Worm (Caenorhabditis elegans) whole organism, late embryonic: ENCODE measurements around the gene F19H8.2.

Experiments
- C38D4.7 ChIP-seq: fragments of 200-800 bp; sonication (Bioruptor generic); optimal IDR thresholded peaks from 2 replicates; lab custom pipeline; 2018; ENCODE audit warnings: mild to moderate bottlenecking, missing genetic modification characterization, moderate library complexity, missing compliant biosample characterization
- F13H6.1 ChIP-seq: sonication (generic microtip); optimal IDR thresholded peaks from 2 replicates; lab custom pipeline; 2016; ENCODE audit warnings: missing genetic modification characterization, missing compliant biosample characterization
- K02D7.2 ChIP-seq: sonication (generic microtip); optimal IDR thresholded peaks from 2 replicates; lab custom pipeline; 2017; ENCODE audit warnings: mild to moderate bottlenecking, missing genetic modification characterization, missing compliant biosample characterization
- K09A11.1 ChIP-seq: sonication (generic microtip); optimal IDR thresholded peaks from 2 replicates; lab custom pipeline; 2017; ENCODE audit warnings: antibody characterized with exemption, mild to moderate bottlenecking, missing genetic modification characterization, missing compliant biosample characterization; ENCODE audit not compliant: insufficient read depth
- T23F11.4 ChIP-seq: fragments of 200-800 bp; sonication (Bioruptor generic); optimal IDR thresholded peaks from 2 replicates; lab custom pipeline; 2018; ENCODE audit warnings: mild to moderate bottlenecking, missing genetic modification characterization, missing compliant biosample characterization
- ahr-1 ChIP-seq: sonication (generic microtip); optimal IDR thresholded peaks from 2 replicates; lab custom pipeline; 2016; ENCODE audit warnings: missing genetic modification characterization, missing compliant biosample characterization
- ceh-14 ChIP-seq: sonication (generic microtip); optimal IDR thresholded peaks from 2 replicates; lab custom pipeline; 2016; ENCODE audit warnings: missing genotype, missing genetic modification characterization, missing compliant biosample characterization
- ceh-19 ChIP-seq: fragments of 200-800 bp; sonication (Bioruptor generic); optimal IDR thresholded peaks from 2 replicates; lab custom pipeline; 2018; ENCODE audit warnings: mild to moderate bottlenecking, missing genetic modification characterization, missing compliant biosample characterization
- ceh-22 ChIP-seq: sonication (generic microtip); optimal IDR thresholded peaks from 2 replicates; lab custom pipeline; 2017; ENCODE audit warnings: missing biosample characterization, missing genetic modification characterization
- ceh-24 ChIP-seq: sonication (generic microtip); optimal IDR thresholded peaks from 2 replicates; lab custom pipeline; 2016; ENCODE audit warnings: mild to moderate bottlenecking, missing genetic modification characterization, missing compliant biosample characterization
- ceh-30 ChIP-seq: fragments of 150-350 bp; optimal IDR thresholded peaks from 2 replicates; lab custom pipeline; 2014; ENCODE audit warnings: missing biosample characterization, missing genetic modification characterization
- ceh-31 ChIP-seq: sonication (generic microtip); optimal IDR thresholded peaks from 2 replicates; lab custom pipeline; 2016; ENCODE audit warnings: missing genetic modification characterization, missing compliant biosample characterization
- ceh-45 ChIP-seq: fragments of 200-800 bp; sonication (Bioruptor generic); IDR thresholded peaks from 2 replicates; pipeline ENCODE4 v1.3.6; 2022; ENCODE audit warnings: missing genetic modification reagents, missing genetic modification characterization, missing compliant biosample characterization
- ceh-48 ChIP-seq: sonication (generic microtip); optimal IDR thresholded peaks from 2 replicates; lab custom pipeline; 2016; ENCODE audit warnings: missing genetic modification characterization, inconsistent platforms, missing compliant biosample characterization
- elt-2 ChIP-seq: sonication (generic microtip); optimal IDR thresholded peaks from 2 replicates; lab custom pipeline; 2016; ENCODE audit warnings: missing genetic modification reagents, missing genetic modification characterization, missing compliant biosample characterization
- eyg-1 ChIP-seq: sonication (generic microtip); optimal IDR thresholded peaks from 2 replicates; lab custom pipeline; 2016; ENCODE audit warnings: missing genotype, missing genetic modification characterization, missing compliant biosample characterization
- fkh-10 ChIP-seq: fragments of 150-350 bp; optimal IDR thresholded peaks from 2 replicates; lab custom pipeline; 2014; ENCODE audit warnings: missing biosample characterization, missing genetic modification reagents, missing genetic modification characterization
- gmeb-2 ChIP-seq: sonication (generic microtip); optimal IDR thresholded peaks from 2 replicates; lab custom pipeline; 2016; ENCODE audit warnings: missing genetic modification characterization, inconsistent platforms, missing compliant biosample characterization
- hlh-13 ChIP-seq: fragments of 200-800 bp; sonication (Bioruptor generic); optimal IDR thresholded peaks from 2 replicates; lab custom pipeline; 2018; ENCODE audit warnings: mild to moderate bottlenecking, missing genetic modification characterization, missing compliant biosample characterization
- hlh-6 ChIP-seq: sonication (generic microtip); optimal IDR thresholded peaks from 2 replicates; lab custom pipeline; 2016; ENCODE audit warnings: missing genotype, missing genetic modification characterization, missing compliant biosample characterization
- hlh-8 ChIP-seq: sonication (generic microtip); optimal IDR thresholded peaks from 2 replicates; lab custom pipeline; 2016; ENCODE audit warnings: missing genotype, missing genetic modification characterization, missing compliant biosample characterization
- lim-6 ChIP-seq: sonication (generic microtip); optimal IDR thresholded peaks from 2 replicates; lab custom pipeline; 2016; ENCODE audit warnings: missing genetic modification characterization, missing compliant biosample characterization
- pag-3 ChIP-seq: sonication (generic microtip); optimal IDR thresholded peaks from 2 replicates; lab custom pipeline; 2016; ENCODE audit warnings: missing compliant biosample characterization, missing genetic modification characterization, borderline replicate concordance
- pax-1 ChIP-seq: fragments of 150-350 bp; optimal IDR thresholded peaks from 2 replicates; lab custom pipeline; 2014; ENCODE audit warnings: missing biosample characterization, missing genetic modification characterization
- pha-2 ChIP-seq: sonication (generic microtip); optimal IDR thresholded peaks from 2 replicates; lab custom pipeline; 2017; ENCODE audit warnings: mild to moderate bottlenecking, missing genetic modification characterization, missing compliant biosample characterization
- pha-4 ChIP-seq: fragments of 150-350 bp; optimal IDR thresholded peaks from 2 replicates; lab custom pipeline; 2018; ENCODE audit warnings: missing biosample characterization, missing genetic modification reagents, missing genetic modification characterization
- pros-1 ChIP-seq: fragments of 150-350 bp; optimal IDR thresholded peaks from 2 replicates; lab custom pipeline; 2014; ENCODE audit warnings: missing biosample characterization, missing genetic modification reagents, missing genetic modification characterization
- rnt-1 ChIP-seq: sonication (generic microtip); optimal IDR thresholded peaks from 2 replicates; lab custom pipeline; 2016; ENCODE audit warnings: missing genetic modification characterization, missing compliant biosample characterization
- sox-4 ChIP-seq: sonication (generic microtip); optimal IDR thresholded peaks from 2 replicates; lab custom pipeline; 2017; ENCODE audit warnings: mild to moderate bottlenecking, missing genetic modification characterization, inconsistent platforms, missing compliant biosample characterization
- tbx-2 ChIP-seq: sonication (generic microtip); optimal IDR thresholded peaks from 2 replicates; lab custom pipeline; 2016; ENCODE audit warnings: missing genetic modification characterization, missing compliant biosample characterization
- ttx-3 ChIP-seq: sonication (generic microtip); optimal IDR thresholded peaks from 2 replicates; lab custom pipeline; 2016; ENCODE audit warnings: missing genetic modification reagents, missing genetic modification characterization, missing compliant biosample characterization
- unc-3 ChIP-seq, 2 experiments: fragments of 200-800 bp in 1 of 2; sonication (Bioruptor generic) in 1 of 2; sonication (generic microtip) in 1 of 2; conservative IDR thresholded peaks in 1 of 2; optimal IDR thresholded peaks in 1 of 2; 2 replicates each; pipeline versions ENCODE4 v1.3.6 to Lab custom; 2016 to 2022; ENCODE audit warnings: missing compliant biosample characterization in 2 of 2, missing genetic modification characterization in 2 of 2, missing genetic modification reagents in 1 of 2
- unc-86 ChIP-seq: sonication (generic microtip); optimal IDR thresholded peaks from 2 replicates; lab custom pipeline; 2016; ENCODE audit warnings: missing genetic modification characterization, missing compliant biosample characterization

F19H8.2 gene

DNA sequence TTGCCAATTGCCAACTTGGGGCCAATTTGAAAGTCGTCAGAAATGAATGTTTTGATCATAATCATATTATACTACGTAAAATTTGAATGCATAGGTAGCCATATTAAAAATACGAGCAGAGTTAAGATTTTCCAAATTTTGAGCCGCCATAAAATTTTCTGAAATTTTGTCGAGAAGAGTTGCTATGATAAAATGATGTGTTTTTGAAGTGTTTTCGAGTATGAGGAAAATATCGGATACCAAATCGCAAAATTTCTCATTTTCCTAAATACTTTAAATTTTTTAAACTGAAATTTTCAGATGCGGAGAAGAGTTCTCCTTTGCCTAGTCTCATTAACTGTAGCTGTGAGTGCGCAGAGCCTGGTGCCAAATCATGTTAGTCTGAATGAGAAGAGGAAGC is 21.7 kb upstream of the F19H8.2 start, which contains the start of gene tag-297:
tag-297 (plus strand) TSS at position 301 of the 400 bp plus-strand sequence.
- no peak for TF ChIP-seq ceh-30 (tag; lab: Kevin White, UChicago)
- TF ChIP-seq pha-4: no peak
- TF ChIP-seq hlh-6 (tag; lab: Kevin White, UChicago): no peak
- no peak for TF ChIP-seq ceh-45 (GFP tag; lab: Robert Waterston, UW)
- TF ChIP-seq fkh-10 (GFP tag; lab: Kevin White, UChicago): no peak
- TF ChIP-seq ceh-31 (tag; lab: Kevin White, UChicago): no peak
- TF ChIP-seq pros-1 (tag; lab: Kevin White, UChicago): no peak
- no peak for TF ChIP-seq unc-3 (GFP tag; conservative IDR thresholded peaks at IDR 0.05; lab: Robert Waterston, UW)
- no peak for TF ChIP-seq unc-3 (tag; optimal IDR thresholded peaks at IDR 0.05; lab: Kevin White, UChicago)
- TF ChIP-seq pha-2: no peak
- TF ChIP-seq F13H6.1 (tag; lab: Kevin White, UChicago): no peak
- TF ChIP-seq hlh-8 (tag; lab: Kevin White, UChicago): no peak
- no peak for TF ChIP-seq ceh-24
- no peak for TF ChIP-seq ceh-19
- no peak for TF ChIP-seq unc-86 (tag; lab: Kevin White, UChicago)
- no peak for TF ChIP-seq ceh-48 (tag; lab: Kevin White, UChicago)
- TF ChIP-seq sox-4 (tag; lab: Kevin White, UChicago): no peak
- no peak for TF ChIP-seq eyg-1
- no peak for TF ChIP-seq K02D7.2 (tag; lab: Kevin White, UChicago)
- TF ChIP-seq ttx-3 (tag; lab: Kevin White, UChicago): no peak

ce11 chrII:14626883-14627282 is 21.2 kb upstream of the F19H8.2 start:
- TF ChIP-seq K02D7.2 (tag; lab: Kevin White, UChicago): no peak
- TF ChIP-seq hlh-8 (tag; lab: Kevin White, UChicago): no peak
- no peak for TF ChIP-seq tbx-2 (tag; lab: Kevin White, UChicago)
- no peak for TF ChIP-seq ceh-22 (tag; lab: Kevin White, UChicago)
- no peak for TF ChIP-seq sox-4 (tag; lab: Kevin White, UChicago)
- TF ChIP-seq elt-2: no peak
- TF ChIP-seq lim-6 (tag; lab: Kevin White, UChicago): no peak

ce11 chrII:14622758-14623157 is 17.1 kb upstream of the F19H8.2 start, which contains the start of gene mltn-10:
mltn-10 (plus strand) TSS chrII:14623058.
- TF ChIP-seq pag-3 (tag; lab: Kevin White, UChicago): no peak
- TF ChIP-seq, all 69 proteins: peak for 0

DNA sequence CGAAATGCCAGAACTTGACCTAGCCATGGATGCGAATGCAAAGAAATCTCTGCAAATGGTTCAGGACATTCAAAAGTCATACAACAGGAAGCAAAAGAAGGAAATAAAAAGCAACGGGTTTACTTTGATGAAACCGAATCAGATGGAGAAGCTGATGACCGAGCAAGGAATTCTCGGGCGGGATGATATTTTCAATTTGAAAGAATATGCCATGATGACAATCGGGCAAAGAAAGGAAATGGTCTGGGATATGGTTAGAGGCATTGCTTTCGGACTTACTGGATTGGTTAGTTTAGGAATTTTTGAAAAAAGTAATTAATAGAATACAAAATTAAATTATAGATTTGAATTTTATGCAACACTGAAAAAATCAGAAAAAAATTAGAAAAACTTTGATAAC is 15.1 kb upstream of the F19H8.2 start:
- TF ChIP-seq T23F11.4 (GFP tag; lab: Kevin White, UChicago): no peak
- TF ChIP-seq pag-3 (tag; lab: Kevin White, UChicago): no peak
- no peak for TF ChIP-seq ceh-14
- TF ChIP-seq lim-6 (tag; lab: Kevin White, UChicago): no peak
- no peak for TF ChIP-seq hlh-13 (GFP tag; lab: Kevin White, UChicago)
- TF ChIP-seq ceh-30 (tag; lab: Kevin White, UChicago): no peak
- no peak for TF ChIP-seq F13H6.1 (tag; lab: Kevin White, UChicago)
- no peak for TF ChIP-seq C38D4.7
- TF ChIP-seq rnt-1: no peak
- TF ChIP-seq gmeb-2 (tag; lab: Kevin White, UChicago): no peak
- no peak for TF ChIP-seq K09A11.1
- no peak for TF ChIP-seq ahr-1 (tag; lab: Kevin White, UChicago)
- no peak for TF ChIP-seq hlh-6 (tag; lab: Kevin White, UChicago)
- no peak for TF ChIP-seq ceh-22 (tag; lab: Kevin White, UChicago)
- TF ChIP-seq pax-1 (tag; lab: Kevin White, UChicago): no peak
- TF ChIP-seq, all 69 proteins: peak for 0

ce11 chrII:14619806-14620205 is 14.1 kb upstream of the F19H8.2 start:
- TF ChIP-seq gmeb-2 (tag; lab: Kevin White, UChicago): no peak
- TF ChIP-seq elt-2: peak; percentile 33
- no peak for TF ChIP-seq ceh-45 (GFP tag; lab: Robert Waterston, UW)
